Worm (Caenorhabditis elegans): ENCODE results near the gene B0563.1.

ce11 chrX:9191795-9192494, 20.6 kb downstream of the B0563.1 start, which contains the start of gene Y81B9A.1:
- TF ChIP-seq unc-39 (tag; optimal IDR thresholded peaks at IDR 0.05) (no peak), nhr-237 (tag; optimal IDR thresholded peaks at IDR 0.05) (no peak), eor-1 (tag; optimal IDR thresholded peaks at IDR 0.05) (no peak), nhr-28 (tag; optimal IDR thresholded peaks at IDR 0.05) (no peak), hmg-11 (tag; optimal IDR thresholded peaks at IDR 0.05) (no peak), nhr-11 (tag; optimal IDR thresholded peaks at IDR 0.05) (no peak), R02D3.7 (tag; optimal IDR thresholded peaks at IDR 0.05) (no peak)
